Worm (Caenorhabditis elegans): ENCODE results near the gene str-13.

- TF ChIP-seq pha-4 (GFP tag; IDR thresholded peaks at IDR 0.05) (no peak), pha-4 (tag; optimal IDR thresholded peaks at IDR 0.05) (no peak), nhr-11 (tag; optimal IDR thresholded peaks at IDR 0.05) (no peak), ceh-82 (tag; optimal IDR thresholded peaks at IDR 0.05) (no peak), Y105C5A.15 (GFP tag; IDR thresholded peaks at IDR 0.05) (no peak), spr-3 (GFP tag; optimal IDR thresholded peaks at IDR 0.05) (no peak), T26A8.4 (GFP tag; IDR thresholded peaks at IDR 0.05) (no peak), lin-1 (GFP tag; IDR thresholded peaks at IDR 0.05) (no peak), unc-62 (GFP tag; optimal IDR thresholded peaks at IDR 0.05 in 1 of 2) (no peak), unc-62 (tag; optimal IDR thresholded peaks at IDR 0.05) (no peak), nhr-237 (tag; optimal IDR thresholded peaks at IDR 0.05) (no peak), nhr-28 (tag; optimal IDR thresholded peaks at IDR 0.05) (no peak), lin-39 (tag; optimal IDR thresholded peaks at IDR 0.05) (no peak), madf-5 (GFP tag; IDR thresholded peaks at IDR 0.05) (no peak)
Observed at ce11 chrV:2703299-2703698, 23.7 kb downstream of the str-13 start.
